Fruit fly (Drosophila melanogaster) whole organism, pupa: ENCODE results near the gene EndoA.
A peak's percentile ranks its signal among the peaks of the same experiment; 100 is the strongest.

Experiments used
- CG10348 ChIP-seq: fragments of 200-800 bp; sonication (Bioruptor generic); IDR thresholded peaks from 2 replicates; pipeline ENCODE4 v1.3.6; 2022; ENCODE audit warnings: missing biosample characterization, missing genetic modification characterization
- CG12605 ChIP-seq: fragments of 200-800 bp; sonication (Bioruptor generic); IDR thresholded peaks from 2 replicates; pipeline ENCODE4 v1.3.6; 2022; ENCODE audit warnings: missing biosample characterization, missing genetic modification characterization
- CG13204 ChIP-seq: fragments of 200-800 bp; sonication (Bioruptor generic); optimal IDR thresholded peaks from 2 replicates; lab custom pipeline; 2018; ENCODE audit warnings: missing biosample characterization, mild to moderate bottlenecking, missing genetic modification characterization, moderate library complexity
- CG14655 ChIP-seq: fragments of 200-800 bp; sonication (Bioruptor generic); optimal IDR thresholded peaks from 3 replicates; lab custom pipeline; 2017; ENCODE audit warnings: mild to moderate bottlenecking, missing biosample characterization, missing genetic modification reagents, missing genetic modification characterization
- CG15710 ChIP-seq: fragments of 200-800 bp; sonication (Bioruptor generic); optimal IDR thresholded peaks from 2 replicates; lab custom pipeline; 2018; ENCODE audit warnings: missing biosample characterization, mild to moderate bottlenecking, missing genetic modification characterization, moderate library complexity
- CG17806 ChIP-seq: fragments of 200-800 bp; sonication (Bioruptor generic); optimal IDR thresholded peaks from 2 replicates; lab custom pipeline; 2018; ENCODE audit warnings: missing biosample characterization, mild to moderate bottlenecking, missing genetic modification characterization, moderate library complexity
- CG32121 ChIP-seq: fragments of 200-800 bp; sonication (Bioruptor generic); IDR thresholded peaks from 2 replicates; pipeline ENCODE4 v1.3.6; 2022; ENCODE audit warnings: missing biosample characterization, missing genetic modification characterization
- CG34367 ChIP-seq: fragments of 200-800 bp; sonication (Bioruptor generic); optimal IDR thresholded peaks from 2 replicates; lab custom pipeline; 2018; ENCODE audit warnings: missing biosample characterization, mild to moderate bottlenecking, missing genetic modification characterization
- CG4496 ChIP-seq: fragments of 200-800 bp; sonication (Bioruptor generic); IDR thresholded peaks from 3 replicates; pipeline ENCODE4 v1.3.6; 2022; ENCODE audit warnings: missing biosample characterization, missing genetic modification characterization
- CG8159 ChIP-seq: fragments of 200-800 bp; sonication (Bioruptor generic); optimal IDR thresholded peaks from 3 replicates; lab custom pipeline; 2018; ENCODE audit warnings: missing biosample characterization, mild to moderate bottlenecking, missing genetic modification characterization, moderate library complexity
- CG8301 ChIP-seq: fragments of 200-800 bp; sonication (Bioruptor generic); optimal IDR thresholded peaks from 2 replicates; lab custom pipeline; 2018; ENCODE audit warnings: missing biosample characterization, mild to moderate bottlenecking, missing genetic modification characterization
- CG9948 ChIP-seq: fragments of 200-800 bp; sonication (Bioruptor generic); optimal IDR thresholded peaks from 2 replicates; lab custom pipeline; 2018; ENCODE audit warnings: missing biosample characterization, mild to moderate bottlenecking, missing genetic modification characterization, moderate library complexity
- D1 ChIP-seq: fragments of 200-800 bp; sonication (Bioruptor generic); optimal IDR thresholded peaks from 2 replicates; lab custom pipeline; 2018; ENCODE audit warnings: missing biosample characterization, mild to moderate bottlenecking, missing genetic modification characterization, moderate library complexity
- EcR ChIP-seq: fragments of 200-800 bp; sonication (Bioruptor generic); optimal IDR thresholded peaks from 3 replicates; lab custom pipeline; 2019; ENCODE audit warnings: missing biosample characterization, missing genetic modification characterization, mild to moderate bottlenecking, moderate library complexity, missing genetic modification reagents
- Ets98B ChIP-seq: fragments of 200-800 bp; sonication (Bioruptor generic); IDR thresholded peaks from 2 replicates; pipeline ENCODE4 v1.3.6; 2022; ENCODE audit warnings: missing biosample characterization, missing genetic modification characterization
- Pif1A ChIP-seq: fragments of 200-800 bp; sonication (Bioruptor generic); optimal IDR thresholded peaks from 3 replicates; lab custom pipeline; 2016; ENCODE audit warnings: missing biosample characterization, missing genetic modification characterization
- Pif1B ChIP-seq: fragments of 200-800 bp; sonication (Bioruptor generic); optimal IDR thresholded peaks from 3 replicates; lab custom pipeline; 2016; ENCODE audit warnings: missing biosample characterization, missing genetic modification characterization
- Snoo ChIP-seq: fragments of 200-800 bp; sonication (Bioruptor generic); optimal IDR thresholded peaks from 3 replicates; lab custom pipeline; 2017; ENCODE audit warnings: missing biosample characterization, mild to moderate bottlenecking, missing genetic modification characterization, inconsistent platforms
- fd96Ca ChIP-seq: fragments of 200-800 bp; sonication (Bioruptor generic); IDR thresholded peaks from 3 replicates; pipeline ENCODE4 v1.3.6; 2022; ENCODE audit warnings: missing biosample characterization, missing genetic modification characterization
- gl ChIP-seq: fragments of 200-800 bp; sonication (Bioruptor generic); optimal IDR thresholded peaks from 2 replicates; lab custom pipeline; 2018; ENCODE audit warnings: missing biosample characterization, mild to moderate bottlenecking, missing genetic modification characterization
- rn ChIP-seq: fragments of 200-800 bp; sonication (Bioruptor generic); IDR thresholded peaks from 2 replicates; pipeline ENCODE4 v1.3.6; 2022; ENCODE audit warnings: missing biosample characterization, missing genetic modification characterization

EndoA gene

dm6 chr3R:18913856-18914593, 7.6 kb downstream of the EndoA start:
- peak; percentile 39 for TF ChIP-seq CG17806
- TF ChIP-seq CG4496 (GFP tag; lab: Robert Waterston, UW): peak; percentile 78
- no peak for TF ChIP-seq CG10348 (GFP tag; lab: Robert Waterston, UW)
- peak; percentile 75 for TF ChIP-seq CG12605
- peak; percentile 22 for TF ChIP-seq EcR (GFP tag; lab: Kevin White, UChicago)
- 0 out of 3 replicates have a peak, but pooled peaks have one; percentile 34 for TF ChIP-seq fd96Ca (GFP tag; lab: Robert Waterston, UW)
- peak; percentile 3 for TF ChIP-seq Pif1B
- peak; percentile 47 for TF ChIP-seq CG8301 (tag; lab: Kevin White, UChicago)
- peak; percentile 67 for TF ChIP-seq Ets98B (GFP tag; lab: Robert Waterston, UW)
- peak; percentile 24 for TF ChIP-seq CG13204 (GFP tag; lab: Kevin White, UChicago)
- TF ChIP-seq rn (GFP tag; lab: Robert Waterston, UW): 0 out of 2 replicates have a peak, but pooled peaks have one; percentile 40
- no peak for TF ChIP-seq gl (tag; lab: Kevin White, UChicago)
- peak; percentile 58 for TF ChIP-seq CG8159 (tag; lab: Kevin White, UChicago)
- TF ChIP-seq CG14655 (GFP tag; lab: Kevin White, UChicago): peak; percentile 64
- peak; percentile 20 for TF ChIP-seq CG9948 (tag; lab: Kevin White, UChicago)
- TF ChIP-seq CG15710 (tag; lab: Kevin White, UChicago): peak; percentile 54
- peak; percentile 71 for TF ChIP-seq Pif1A (GFP tag; lab: Kevin White, UChicago)
- TF ChIP-seq Snoo: peak; percentile 62
- TF ChIP-seq D1: no peak
- TF ChIP-seq CG34367 (tag; lab: Kevin White, UChicago): peak; percentile 49
- TF ChIP-seq CG32121: peak; percentile 60

dm6 chr3R:18914594-18915275, 8.3 kb downstream of the EndoA start, which contains the start of gene Xrp1:
TSS of gene Xrp1 (plus strand) at chr3R:18914968.
- peak; percentile 48 for TF ChIP-seq CG12605
- TF ChIP-seq fd96Ca (GFP tag; lab: Robert Waterston, UW): peak; percentile 54; the same call in 1 of the 3 replicates
- TF ChIP-seq Pif1B: no peak
- TF ChIP-seq CG32121: peak; percentile 67; the same call in 1 of the 2 replicates
- TF ChIP-seq EcR (GFP tag; lab: Kevin White, UChicago): peak; percentile 54
- peak; percentile 49 for TF ChIP-seq Ets98B (GFP tag; lab: Robert Waterston, UW)
- 0 out of 2 replicates have a peak, but pooled peaks have one; percentile 37 for TF ChIP-seq CG10348 (GFP tag; lab: Robert Waterston, UW)
- TF ChIP-seq CG4496 (GFP tag; lab: Robert Waterston, UW): peak; percentile 62; the same call in 1 of the 3 replicates
- peak; percentile 32 for TF ChIP-seq CG13204 (GFP tag; lab: Kevin White, UChicago)
- no peak for TF ChIP-seq gl (tag; lab: Kevin White, UChicago)

dm6 chr3R:18915644-18916194, 9.3 kb downstream of the EndoA start:
- TF ChIP-seq EcR (GFP tag; lab: Kevin White, UChicago) (peak; percentile 40), CG15710 (tag; lab: Kevin White, UChicago) (no peak)
- TF ChIP-seq, all 21 proteins: peak for 1

- no peak for TF ChIP-seq CG10348 (GFP tag; lab: Robert Waterston, UW)
- no peak for TF ChIP-seq CG15710 (tag; lab: Kevin White, UChicago)
- no peak for TF ChIP-seq CG34367 (tag; lab: Kevin White, UChicago)
- TF ChIP-seq CG8159 (tag; lab: Kevin White, UChicago): no peak
- TF ChIP-seq Pif1B: no peak
- no peak for TF ChIP-seq Ets98B (GFP tag; lab: Robert Waterston, UW)
- peak; percentile 25; the same call in 1 of the 2 replicates for TF ChIP-seq CG32121
- TF ChIP-seq CG9948 (tag; lab: Kevin White, UChicago): no peak
- TF ChIP-seq CG8301 (tag; lab: Kevin White, UChicago): no peak
- TF ChIP-seq CG12605: peak; percentile 48
- peak; percentile 37 for TF ChIP-seq EcR (GFP tag; lab: Kevin White, UChicago)
- no peak for TF ChIP-seq CG4496 (GFP tag; lab: Robert Waterston, UW)
- no peak for TF ChIP-seq CG17806
- TF ChIP-seq rn (GFP tag; lab: Robert Waterston, UW): no peak
- TF ChIP-seq, all 21 proteins: peak for 3
These were observed 10.4 kb downstream of the EndoA start for dm6 chr3R:18916715-18917253.

dm6 chr3R:18917976-18918871, 11.8 kb downstream of the EndoA start:
- TF ChIP-seq CG14655 (GFP tag; lab: Kevin White, UChicago) (no peak), Pif1A (GFP tag; lab: Kevin White, UChicago) (peak; percentile 13), gl (tag; lab: Kevin White, UChicago) (no peak), fd96Ca (GFP tag; lab: Robert Waterston, UW) (no peak; the same call in 2 of the 3 replicates), CG15710 (tag; lab: Kevin White, UChicago) (no peak), CG34367 (tag; lab: Kevin White, UChicago) (no peak), Ets98B (GFP tag; lab: Robert Waterston, UW) (peak; percentile 59; the same call in 1 of the 2 replicates), CG12605 (peak; percentile 74), rn (GFP tag; lab: Robert Waterston, UW) (no peak), CG13204 (GFP tag; lab: Kevin White, UChicago) (no peak), CG17806 (no peak), CG8301 (tag; lab: Kevin White, UChicago) (no peak), EcR (GFP tag; lab: Kevin White, UChicago) (peak; percentile 18), CG10348 (GFP tag; lab: Robert Waterston, UW) (no peak), CG8159 (tag; lab: Kevin White, UChicago) (no peak), Pif1B (peak; percentile 35), CG4496 (GFP tag; lab: Robert Waterston, UW) (peak; percentile 5; the same call in 1 of the 3 replicates), Snoo (peak; percentile 17), CG9948 (tag; lab: Kevin White, UChicago) (no peak), CG32121 (no peak), D1 (no peak)
